Worm (Caenorhabditis elegans): ENCODE data around the gene scvp-1.

Gene scvp-1

DNA sequence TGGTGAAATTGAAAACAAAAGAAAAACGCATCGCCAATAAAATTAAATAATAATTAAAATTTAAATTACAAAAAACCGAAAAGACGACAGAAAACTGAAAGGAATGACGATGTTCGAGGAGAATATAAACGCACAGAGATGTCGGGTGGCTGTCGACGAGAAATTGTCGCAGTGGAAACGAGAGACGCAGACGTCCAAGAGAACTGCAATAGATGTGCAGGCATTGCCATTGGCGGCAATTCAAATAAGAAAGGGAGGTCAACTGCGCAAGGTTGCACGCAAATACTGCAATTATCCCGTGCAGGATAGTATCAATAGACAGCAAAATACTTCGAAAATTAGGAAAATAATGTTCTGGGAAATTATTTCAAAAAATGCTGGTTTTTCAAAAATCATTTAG is 33.9 kb downstream of the scvp-1 start (continued):
- TF ChIP-seq F49E8.2 (tag; optimal IDR thresholded peaks at IDR 0.05; ENCODE audit: insufficient read depth) (peak; percentile 95), rcor-1 (GFP tag; IDR thresholded peaks at IDR 0.05) (peak; percentile 96), lin-35 (GFP tag; optimal IDR thresholded peaks at IDR 0.05) (peak; percentile 94 to 99 (median 99)), rec-8 (tag; optimal IDR thresholded peaks at IDR 0.05) (peak; percentile 73 to 77), gei-17 (GFP tag; optimal IDR thresholded peaks at IDR 0.05) (peak; percentile 82), nhr-80 (tag; optimal IDR thresholded peaks at IDR 0.05) (peak; percentile 99), lir-1 (GFP tag; conservative IDR thresholded peaks at IDR 0.05) (peak; percentile 90), K11D2.4 (GFP tag; IDR thresholded peaks at IDR 0.05) (peak; percentile 96), ztf-3 (GFP tag; optimal IDR thresholded peaks at IDR 0.05) (peak; percentile 94), K12H6.12 (tag; optimal IDR thresholded peaks at IDR 0.05) (peak; percentile 97), B0261.1 (tag; optimal IDR thresholded peaks at IDR 0.05) (peak; percentile 33), ztf-26 (tag; optimal IDR thresholded peaks at IDR 0.05) (peak; percentile 94), C17E4.6 (GFP tag; IDR thresholded peaks at IDR 0.05) (peak; percentile 94), nfya-1 (tag; optimal IDR thresholded peaks at IDR 0.05; ENCODE audit: borderline replicate concordance, insufficient read depth) (no peak), ceh-27 (GFP tag; optimal IDR thresholded peaks at IDR 0.05) (peak; percentile 98), lsy-27 (tag; optimal IDR thresholded peaks at IDR 0.05; ENCODE audit: borderline replicate concordance, insufficient read depth) (no peak), nhr-27 (tag; optimal IDR thresholded peaks at IDR 0.05) (peak; percentile 70), madf-6 (GFP tag; IDR thresholded peaks at IDR 0.05) (peak; percentile 94), ama-1 (optimal IDR thresholded peaks at IDR 0.05) (peak; percentile 55), ama-1 (GFP tag; optimal IDR thresholded peaks at IDR 0.05) (peak in 1 of 2 experiments; percentile 69), F10E7.11 (tag; optimal IDR thresholded peaks at IDR 0.05) (peak; percentile 87), T07F8.4 (tag; optimal IDR thresholded peaks at IDR 0.05) (peak; percentile 81), B0336.3 (GFP tag; IDR thresholded peaks at IDR 0.05) (peak; percentile 97), egrh-3 (GFP tag; IDR thresholded peaks at IDR 0.05) (peak; percentile 73), egl-18 (GFP tag; IDR thresholded peaks at IDR 0.05) (peak; percentile 79), zim-3 (tag; optimal IDR thresholded peaks at IDR 0.05) (peak; percentile 94), ekl-4 (GFP tag; IDR thresholded peaks at IDR 0.05) (peak; percentile 97), lin-40 (tag; optimal IDR thresholded peaks at IDR 0.05) (peak; percentile 98), lag-1 (GFP tag; IDR thresholded peaks at IDR 0.05) (no peak), nfyb-1 (GFP tag; IDR thresholded peaks at IDR 0.05) (peak; percentile 98), snpc-1.1 (tag; optimal IDR thresholded peaks at IDR 0.05; ENCODE audit: insufficient read depth) (peak; percentile 81), unc-62 (GFP tag; optimal IDR thresholded peaks at IDR 0.05) (peak; percentile 81), Y95B8A.8 (GFP tag; IDR thresholded peaks at IDR 0.05) (peak; percentile 96)

DNA sequence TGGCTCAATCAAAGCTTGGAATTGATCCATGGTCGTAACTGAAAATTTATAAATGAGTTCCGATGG is 34.1 kb downstream of the scvp-1 start, which contains the start of gene sec-61.G:
TSS of gene sec-61.G (minus strand) at position 38 of the 66 bp plus-strand sequence.
- TF ChIP-seq chd-7 (tag; optimal IDR thresholded peaks at IDR 0.05) (no peak), nfya-1 (tag; optimal IDR thresholded peaks at IDR 0.05; ENCODE audit: borderline replicate concordance, insufficient read depth) (no peak), efl-1 (GFP tag; optimal IDR thresholded peaks at IDR 0.05) (no peak), lir-1 (GFP tag; conservative IDR thresholded peaks at IDR 0.05) (no peak), unc-130 (GFP tag; optimal IDR thresholded peaks at IDR 0.05) (no peak), hsf-1 (GFP tag; IDR thresholded peaks at IDR 0.05) (no peak), Y79H2A.3 (GFP tag; conservative IDR thresholded peaks at IDR 0.05) (no peak), C06A6.2 (GFP tag; conservative IDR thresholded peaks at IDR 0.05) (no peak), F55B11.4 (tag; optimal IDR thresholded peaks at IDR 0.05; ENCODE audit: borderline replicate concordance, insufficient read depth) (no peak), ZK185.1 (tag; optimal IDR thresholded peaks at IDR 0.05; ENCODE audit: poor library complexity, severe bottlenecking) (no peak), B0261.1 (tag; optimal IDR thresholded peaks at IDR 0.05) (no peak), ccch-3 (GFP tag; optimal IDR thresholded peaks at IDR 0.05) (no peak), rec-8 (tag; optimal IDR thresholded peaks at IDR 0.05) (no peak), athp-1 (tag; optimal IDR thresholded peaks at IDR 0.05) (no peak)

All from whole organism, young adult.